Worm (Caenorhabditis elegans): ENCODE measurements around the gene ins-10.
"Not testable (repeated sequence)": the region's sequence is repeated elsewhere in the genome, so short reads cannot be mapped to it uniquely, and the experiment has no call there.

ins-10 gene

DNA sequence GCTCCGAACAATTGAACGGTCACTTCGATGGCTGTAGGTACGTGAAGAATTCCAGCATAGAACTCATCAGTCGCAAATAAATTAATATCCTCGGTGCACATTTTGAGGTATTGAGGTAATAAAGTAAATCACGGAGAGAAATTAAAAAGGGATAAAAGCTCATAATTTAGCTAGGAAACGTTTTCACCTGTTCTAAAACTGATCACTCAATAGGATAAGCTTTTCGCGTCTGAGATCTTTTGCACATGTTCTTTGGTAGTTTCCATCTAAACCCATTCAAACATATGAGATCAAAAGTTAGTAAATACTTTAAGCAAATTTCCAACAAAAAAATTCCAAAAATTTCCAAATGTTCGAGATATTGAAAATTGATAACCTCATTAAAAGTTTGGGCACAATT lies 16.3 kb upstream of the ins-10 start, which contains the start of gene srh-308:
TSS of gene srh-308 (minus strand) at position 101 of the 400 bp plus-strand sequence.
- no peak for TF ChIP-seq unc-62 (GFP tag; optimal IDR thresholded peaks at IDR 0.05)

DNA sequence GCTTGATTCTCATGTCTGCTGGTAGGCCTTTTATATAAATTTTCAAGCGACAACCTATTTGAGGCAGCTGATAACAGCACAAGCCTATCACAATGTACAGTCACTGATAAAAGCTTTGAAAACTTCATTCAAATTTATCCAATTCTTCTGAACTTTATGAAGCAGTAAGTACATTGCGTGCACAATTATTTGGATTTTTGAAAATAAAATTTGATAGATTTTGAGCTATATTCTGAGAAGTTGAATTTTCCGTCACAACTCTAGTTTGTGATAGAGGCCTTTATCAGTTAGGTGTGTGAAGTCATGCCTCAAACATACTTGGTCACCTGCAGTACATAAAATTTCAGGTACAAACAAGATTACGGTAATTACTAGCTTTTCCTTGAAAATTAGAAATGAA lies 15.1 kb upstream of the ins-10 start, which contains the start of the genes mtl-2 and T08G5.1:
TSS of gene mtl-2 (minus strand) at position 34 of the 400 bp plus-strand sequence.
TSS of gene T08G5.1 (plus strand) at position 127 of the 400 bp plus-strand sequence.
- no peak for TF ChIP-seq unc-62 (GFP tag; optimal IDR thresholded peaks at IDR 0.05)

DNA sequence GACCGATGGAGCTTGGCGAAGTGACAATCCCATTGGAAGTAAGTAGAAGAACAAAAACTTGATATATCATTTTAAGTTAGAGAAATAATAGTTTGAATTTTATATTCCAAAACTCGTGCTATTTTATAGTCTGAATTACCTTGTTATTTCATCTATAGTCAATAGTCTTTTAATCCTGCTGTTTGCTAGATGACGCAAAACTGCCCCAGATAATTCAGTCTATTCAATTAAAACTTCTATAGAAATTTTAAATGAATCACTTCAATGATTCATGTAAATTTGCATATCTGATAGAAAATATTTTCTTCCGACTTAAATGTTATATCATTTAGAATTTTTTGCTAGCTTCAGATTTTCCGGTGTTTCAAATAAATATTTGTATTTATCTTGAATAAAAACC lies 10.7 kb upstream of the ins-10 start, which contains the start of gene T08G5.15:
TSS of gene T08G5.15 (minus strand) at position 101 of the 400 bp plus-strand sequence.
- no peak for TF ChIP-seq unc-62 (GFP tag; optimal IDR thresholded peaks at IDR 0.05)

DNA sequence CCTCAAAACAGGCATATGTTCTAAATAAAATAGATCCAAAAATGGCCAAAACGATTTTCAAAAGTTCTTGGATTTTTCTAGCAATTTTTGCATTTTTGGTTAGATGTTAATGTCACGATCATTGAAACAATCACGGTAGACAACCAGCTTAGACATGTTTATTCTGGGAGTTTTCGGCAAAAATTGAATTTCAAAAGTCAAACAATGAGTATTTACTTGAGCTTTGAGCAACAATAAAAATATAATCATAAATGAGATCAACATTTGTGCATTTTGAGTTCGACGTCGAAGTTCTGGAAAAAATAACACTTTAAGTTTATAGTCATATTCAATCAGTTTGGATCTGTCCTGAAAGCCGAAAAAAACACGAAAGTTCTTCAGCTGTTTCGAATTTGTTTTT lies 7.6 kb upstream of the ins-10 start, which contains the start of gene T08G5.2:
TSS of gene T08G5.2 (minus strand) at position 101 of the 400 bp plus-strand sequence.
- no peak for TF ChIP-seq unc-62 (GFP tag; optimal IDR thresholded peaks at IDR 0.05)

DNA sequence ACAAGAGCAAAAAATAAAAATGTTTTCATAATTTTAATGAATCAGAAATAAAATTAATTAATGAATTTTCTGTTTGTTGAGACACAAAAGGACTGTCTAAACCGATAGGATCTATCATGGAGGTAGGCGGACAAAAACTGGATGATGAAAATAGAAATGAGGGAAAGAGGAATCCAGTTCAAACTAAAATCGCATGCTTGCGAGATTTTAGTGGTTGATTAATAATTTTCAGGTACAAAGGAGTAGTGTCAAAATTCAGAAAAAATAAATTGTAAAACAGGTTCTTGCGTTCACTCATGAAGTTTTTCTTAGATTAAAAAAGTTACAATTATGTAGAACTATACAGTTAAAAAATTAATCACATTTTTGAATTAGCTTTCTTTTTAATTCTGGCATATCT lies 6.4 kb upstream of the ins-10 start, which contains the start of gene T08G5.3:
TSS of gene T08G5.3 (minus strand) at position 101 of the 400 bp plus-strand sequence.
- TF ChIP-seq unc-62 (GFP tag; optimal IDR thresholded peaks at IDR 0.05), result no peak

DNA sequence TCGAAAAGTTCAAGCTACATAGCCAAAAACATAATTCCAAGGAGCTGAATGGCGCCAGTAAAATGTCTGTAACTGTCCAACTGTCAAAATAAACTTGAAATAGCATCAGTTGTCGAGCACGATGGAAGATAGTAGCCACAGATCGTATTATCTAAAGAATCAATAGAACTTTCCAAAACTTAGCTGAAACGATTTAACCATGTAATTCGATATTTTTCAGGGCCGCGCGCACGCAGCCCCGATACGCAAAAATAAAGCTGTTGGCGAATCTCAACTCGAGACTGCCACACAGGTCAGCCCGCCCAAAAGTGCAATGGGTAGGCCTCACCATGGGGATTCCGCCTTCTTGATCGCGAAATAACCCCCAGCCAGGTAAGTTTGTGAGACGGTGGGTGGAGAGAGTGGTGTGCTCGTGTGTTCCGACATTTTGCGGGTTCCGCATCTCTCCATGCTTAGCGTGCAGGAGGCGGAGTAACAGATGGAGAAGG lies 5.4 kb upstream of the ins-10 start:
- TF ChIP-seq unc-62 (GFP tag; optimal IDR thresholded peaks at IDR 0.05), result no peak

DNA sequence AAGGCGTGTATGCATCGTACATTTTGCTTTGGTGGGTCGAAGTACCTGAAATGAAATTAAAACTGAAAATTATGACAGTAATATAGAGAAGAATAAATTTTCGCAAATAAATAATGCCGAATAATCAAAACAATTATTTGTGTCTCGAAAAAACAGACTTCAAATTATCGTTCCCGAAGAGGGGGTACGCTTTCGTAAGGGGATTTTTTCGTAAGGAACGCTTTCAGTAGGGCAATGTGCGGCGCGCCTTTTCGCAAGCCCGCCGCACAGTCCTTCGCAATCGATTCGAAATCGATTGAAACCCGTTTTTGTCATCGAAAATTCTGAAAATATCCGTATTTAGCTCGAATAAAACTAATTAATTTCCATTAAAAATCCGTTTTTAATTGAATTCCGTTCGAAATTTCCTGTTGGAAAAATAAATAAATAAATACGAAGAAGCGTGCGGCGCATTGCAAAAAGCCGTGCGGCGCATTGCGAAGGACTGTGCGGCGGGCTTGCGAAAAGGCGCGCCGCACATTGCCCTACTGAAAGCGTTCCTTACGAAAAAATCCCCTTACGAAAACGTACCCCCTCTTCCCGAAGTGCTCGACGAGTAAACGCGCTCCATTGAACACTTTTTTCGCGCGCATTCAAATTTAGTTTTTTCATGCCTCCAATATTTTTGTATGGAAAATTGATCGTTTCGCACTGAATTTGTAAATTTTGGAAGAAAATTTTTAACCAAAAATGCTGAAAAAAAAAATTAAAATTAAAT lies 4.8 kb downstream of the ins-10 start, which contains the start of gene vps-39:
TSS of gene vps-39 (minus strand) at position 51 of the 757 bp plus-strand sequence.
- TF ChIP-seq unc-62 (GFP tag; optimal IDR thresholded peaks at IDR 0.05), result not testable (repeated sequence)

DNA sequence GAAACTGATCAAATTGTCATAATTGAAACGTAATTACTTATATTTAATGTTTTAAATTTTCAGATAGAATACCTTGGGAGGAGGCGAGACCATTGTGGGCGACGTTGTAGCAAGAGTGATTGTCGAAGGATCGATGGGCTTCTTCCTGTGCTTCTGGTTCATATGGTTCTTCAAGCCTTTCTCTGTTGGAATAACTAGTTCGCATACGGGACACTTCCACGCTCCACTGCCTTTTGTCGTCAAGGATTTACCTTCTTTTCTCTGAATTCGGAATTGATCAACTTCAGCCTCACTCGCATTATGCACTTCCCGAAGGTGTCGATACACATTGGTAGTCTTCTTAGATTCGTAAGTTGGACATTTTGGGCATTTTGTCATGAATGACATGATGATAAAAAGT lies 15.5 kb downstream of the ins-10 start, which contains the start of gene F58D12.1:
TSS of gene F58D12.1 (plus strand) at position 301 of the 400 bp plus-strand sequence.
- not testable (repeated sequence) for TF ChIP-seq unc-62 (GFP tag; optimal IDR thresholded peaks at IDR 0.05)

DNA sequence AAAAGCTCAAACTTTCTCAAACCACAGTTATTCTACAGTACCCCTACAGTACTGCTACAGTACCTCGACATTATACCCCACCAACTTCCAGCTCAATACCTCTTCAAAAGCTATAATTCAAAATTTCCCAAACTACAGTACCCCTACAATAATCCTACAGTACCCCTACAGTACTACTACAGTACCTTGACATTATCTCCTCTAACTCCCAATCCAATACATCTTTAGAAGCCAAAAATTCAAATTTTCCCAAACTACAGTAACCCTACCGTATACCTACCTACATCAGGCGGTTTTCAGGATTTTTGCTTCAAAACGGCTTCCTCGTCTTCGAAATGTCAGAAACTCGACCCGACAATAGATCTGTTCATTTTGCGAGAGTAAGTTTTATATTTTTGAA lies 23.8 kb downstream of the ins-10 start, which contains the start of gene F58D12.3:
TSS of gene F58D12.3 (plus strand) at position 301 of the 400 bp plus-strand sequence.
- TF ChIP-seq unc-62 (GFP tag; optimal IDR thresholded peaks at IDR 0.05), result no peak

DNA sequence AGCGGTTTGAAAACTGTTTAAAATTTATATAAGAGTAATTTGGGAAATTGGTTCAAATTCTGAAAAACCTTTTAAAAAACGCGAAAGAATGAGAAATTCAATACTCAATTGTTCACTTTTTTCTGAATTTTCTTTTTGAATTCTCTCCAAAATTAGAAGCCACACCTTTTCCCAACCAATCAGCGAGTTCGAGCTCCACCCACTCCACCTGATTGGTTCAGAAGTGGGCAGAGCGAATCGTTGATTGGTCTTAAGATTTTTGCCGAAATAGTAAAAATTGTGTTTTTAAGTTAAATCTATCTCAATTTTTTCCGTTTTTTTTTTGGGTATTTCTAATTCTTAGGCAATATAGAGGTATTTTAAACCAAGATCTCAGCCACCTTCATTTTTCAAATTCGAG lies 30.2 kb downstream of the ins-10 start:
- no peak for TF ChIP-seq unc-62 (GFP tag; optimal IDR thresholded peaks at IDR 0.05)

DNA sequence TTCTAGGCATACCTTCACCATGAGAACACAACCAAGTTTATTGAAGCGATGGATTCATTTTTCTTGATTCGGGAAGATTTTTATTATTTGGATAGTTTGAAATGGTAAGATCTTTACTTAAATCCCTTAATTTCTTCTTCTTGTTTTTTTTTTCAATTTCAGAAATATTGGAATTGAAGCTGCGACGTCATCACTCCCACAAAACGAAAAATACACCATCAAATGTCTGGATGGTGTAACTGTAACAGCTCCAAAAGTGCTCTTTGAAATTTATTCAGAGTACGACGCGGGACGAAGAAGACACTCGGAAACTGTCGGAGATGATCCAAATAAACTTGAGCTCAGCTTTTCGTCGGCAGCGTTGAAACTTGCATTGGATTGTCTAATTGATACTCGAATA lies 30.7 kb downstream of the ins-10 start, which contains the start of gene D1086.21:
TSS of gene D1086.21 (plus strand) at position 301 of the 400 bp plus-strand sequence.
- TF ChIP-seq unc-62 (GFP tag; optimal IDR thresholded peaks at IDR 0.05), result no peak

DNA sequence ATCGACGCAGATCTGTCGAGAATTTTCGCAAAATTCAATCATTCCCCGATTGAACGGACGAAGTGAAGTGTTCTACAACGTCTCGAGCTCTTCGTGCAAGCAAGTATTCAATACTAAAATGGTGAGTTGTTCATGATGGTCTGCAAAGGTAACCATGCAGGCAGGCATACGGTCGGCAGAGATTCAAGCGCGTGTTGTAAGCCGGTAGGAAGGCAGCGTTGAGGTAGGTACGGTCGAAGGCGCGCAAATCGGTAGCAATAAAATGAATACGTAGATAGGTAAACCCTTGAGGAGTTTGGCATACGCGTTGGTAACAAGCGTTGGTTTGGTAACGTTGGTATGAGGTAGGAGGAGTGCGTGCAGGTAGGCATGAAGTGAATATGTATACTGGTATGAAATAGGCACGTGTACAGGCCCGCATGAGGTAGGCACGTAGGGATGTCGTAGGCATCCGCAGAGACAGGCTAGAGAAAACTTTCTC lies 34.1 kb downstream of the ins-10 start, which contains the start of gene D1086.17:
TSS of gene D1086.17 (plus strand) at position 51 of the 481 bp plus-strand sequence.
- TF ChIP-seq unc-62 (GFP tag; optimal IDR thresholded peaks at IDR 0.05), result no peak

DNA sequence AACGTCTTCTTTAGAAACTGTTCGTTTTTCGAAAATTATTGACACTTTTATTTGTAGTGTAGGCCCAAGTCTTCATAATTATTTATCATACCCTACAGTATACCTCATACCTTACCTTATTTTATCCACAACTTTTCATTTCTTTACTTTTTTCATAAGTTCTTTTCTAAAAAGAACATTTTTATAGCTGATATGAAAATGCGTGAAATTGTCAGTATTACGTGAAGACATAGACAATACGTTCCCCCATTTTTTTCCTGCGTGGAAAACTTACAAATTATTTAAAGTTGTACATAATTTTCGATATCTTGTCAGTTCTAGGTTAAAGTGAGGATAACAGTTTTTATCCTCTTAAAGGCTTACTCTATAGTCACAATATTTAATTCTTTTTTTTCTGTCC lies 36.1 kb downstream of the ins-10 start:
- no peak for TF ChIP-seq unc-62 (GFP tag; optimal IDR thresholded peaks at IDR 0.05)

DNA sequence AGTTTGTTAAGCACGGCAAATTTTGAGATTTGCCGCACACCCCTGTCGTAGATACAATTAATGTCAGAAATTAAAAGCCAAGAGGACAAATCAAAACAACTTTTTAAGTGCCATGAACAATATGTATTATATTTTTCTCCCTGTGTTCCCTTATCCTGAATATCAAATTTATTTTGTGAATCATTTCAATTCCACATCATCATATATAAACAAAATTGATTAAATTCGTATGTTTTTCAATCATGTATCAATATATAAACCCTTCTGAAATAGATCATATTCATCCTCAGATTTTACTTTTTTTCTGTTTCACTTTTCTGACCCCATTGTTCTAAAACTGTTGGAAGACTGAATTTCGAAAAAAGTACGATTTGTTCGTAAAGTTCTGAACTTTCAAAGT lies 40.4 kb downstream of the ins-10 start, which contains the start of gene D1086.11:
TSS of gene D1086.11 (plus strand) at position 301 of the 400 bp plus-strand sequence.
- TF ChIP-seq unc-62 (GFP tag; optimal IDR thresholded peaks at IDR 0.05), result no peak

DNA sequence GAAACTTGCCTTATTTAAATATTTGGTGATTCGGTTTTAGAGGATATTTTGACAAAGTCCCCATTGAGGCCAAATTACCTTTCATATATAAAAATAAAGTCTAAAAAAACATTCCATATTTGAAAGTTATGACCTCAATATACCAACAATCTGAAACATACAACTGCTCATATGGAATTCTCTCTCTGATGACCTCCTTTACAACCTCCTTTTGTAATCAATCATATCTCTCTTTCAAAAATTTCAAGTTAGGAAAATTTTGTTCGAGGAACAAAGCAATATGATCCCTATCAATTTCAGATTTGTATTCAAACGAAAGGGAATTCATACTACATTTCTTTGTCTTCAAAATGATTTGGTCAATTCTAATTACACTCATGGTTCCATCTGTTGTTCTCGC lies 45.8 kb downstream of the ins-10 start, which contains the start of gene D1086.6:
TSS of gene D1086.6 (plus strand) at position 301 of the 400 bp plus-strand sequence.
- no peak for TF ChIP-seq unc-62 (GFP tag; optimal IDR thresholded peaks at IDR 0.05)

DNA sequence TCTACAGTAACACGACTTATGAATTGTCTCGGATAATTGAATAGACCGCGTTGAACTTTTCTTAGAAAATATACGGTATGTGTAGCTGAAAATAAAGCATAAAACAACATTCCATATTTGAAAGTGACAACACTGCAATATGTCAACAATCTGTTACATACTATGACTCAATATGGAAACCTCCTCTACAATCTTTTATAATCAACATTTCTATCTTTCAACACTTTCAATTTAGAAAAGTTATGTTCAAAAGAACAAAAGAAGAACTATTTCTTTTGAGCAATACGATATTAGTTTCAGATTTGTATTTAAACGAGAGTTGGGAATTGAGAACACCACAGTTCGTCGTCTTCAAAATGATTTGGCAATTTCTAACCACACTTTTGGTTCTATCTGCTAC lies 48.7 kb downstream of the ins-10 start, which contains the start of gene D1086.10:
TSS of gene D1086.10 (plus strand) at position 301 of the 400 bp plus-strand sequence.
- no peak for TF ChIP-seq unc-62 (GFP tag; optimal IDR thresholded peaks at IDR 0.05)
